Worm (Caenorhabditis elegans): ENCODE results near the gene ztf-22.

Gene ztf-22

ce11 chrII:13270776-13271175, 14.9 kb downstream of the ztf-22 start, which contains the start of gene Y48C3A.5:
Gene Y48C3A.5 (plus strand): TSS chrII:13271076.
- TF ChIP-seq snpc-4 (tag; optimal IDR thresholded peaks at IDR 0.05) (no peak), alr-1 (tag; optimal IDR thresholded peaks at IDR 0.05) (no peak), nhr-10 (tag; optimal IDR thresholded peaks at IDR 0.05) (no peak), F13H6.1 (tag; optimal IDR thresholded peaks at IDR 0.05) (no peak), sma-3 (GFP tag; optimal IDR thresholded peaks at IDR 0.05) (no peak), ztf-4 (tag; optimal IDR thresholded peaks at IDR 0.05) (no peak), nhr-25 (tag; optimal IDR thresholded peaks at IDR 0.05) (no peak), Y55F3AM.14 (GFP tag; optimal IDR thresholded peaks at IDR 0.05) (no peak), egl-27 (tag; optimal IDR thresholded peaks at IDR 0.05) (no peak), lsy-2 (tag; optimal IDR thresholded peaks at IDR 0.05) (no peak), gmeb-1 (tag; optimal IDR thresholded peaks at IDR 0.05) (no peak), ceh-16 (tag; optimal IDR thresholded peaks at IDR 0.05) (no peak), nhr-6 (tag; optimal IDR thresholded peaks at IDR 0.05) (no peak), nhr-12 (tag; optimal IDR thresholded peaks at IDR 0.05) (no peak)

ce11 chrII:13267305-13267704, 18.3 kb downstream of the ztf-22 start:
- TF ChIP-seq lin-13 (GFP tag; optimal IDR thresholded peaks at IDR 0.05) (no peak), nhr-77 (tag; optimal IDR thresholded peaks at IDR 0.05) (no peak), fos-1 (tag; optimal IDR thresholded peaks at IDR 0.05) (no peak), sem-4 (tag; optimal IDR thresholded peaks at IDR 0.05) (no peak), unc-39 (tag; optimal IDR thresholded peaks at IDR 0.05) (no peak), alr-1 (tag; optimal IDR thresholded peaks at IDR 0.05) (no peak), Y55F3AM.14 (GFP tag; optimal IDR thresholded peaks at IDR 0.05) (no peak), lsy-2 (tag; optimal IDR thresholded peaks at IDR 0.05) (no peak), nhr-129 (tag; optimal IDR thresholded peaks at IDR 0.05) (no peak), dmd-4 (tag; optimal IDR thresholded peaks at IDR 0.05) (no peak), sma-9 (GFP tag; optimal IDR thresholded peaks at IDR 0.05) (no peak), sma-9 (tag; optimal IDR thresholded peaks at IDR 0.05) (no peak), ama-1 (optimal IDR thresholded peaks at IDR 0.05) (no peak), nhr-21 (tag; optimal IDR thresholded peaks at IDR 0.05) (no peak)

ce11 chrII:13260540-13260939, 25.1 kb downstream of the ztf-22 start:
- TF ChIP-seq nhr-21 (tag; optimal IDR thresholded peaks at IDR 0.05) (no peak), ceh-82 (tag; optimal IDR thresholded peaks at IDR 0.05) (no peak)

- TF ChIP-seq unc-55 (GFP tag; optimal IDR thresholded peaks at IDR 0.05): no peak
- TF ChIP-seq C34F6.9 (tag; optimal IDR thresholded peaks at IDR 0.05): no peak
Observed at ce11 chrII:13255291-13255690, 30.3 kb downstream of the ztf-22 start.

ce11 chrII:13248886-13249285, 36.7 kb downstream of the ztf-22 start, which contains the start of gene F15D4.6:
Gene F15D4.6 (plus strand): TSS chrII:13249186.
- no peak for TF ChIP-seq lin-39 (tag; optimal IDR thresholded peaks at IDR 0.05)
- no peak for TF ChIP-seq gmeb-1 (tag; optimal IDR thresholded peaks at IDR 0.05)
- no peak for TF ChIP-seq ZK546.5 (tag; optimal IDR thresholded peaks at IDR 0.05)
- TF ChIP-seq lin-11 (tag; optimal IDR thresholded peaks at IDR 0.05): no peak
- TF ChIP-seq nhr-11 (tag; optimal IDR thresholded peaks at IDR 0.05): no peak
- TF ChIP-seq crh-2 (tag; optimal IDR thresholded peaks at IDR 0.05): no peak
- no peak for TF ChIP-seq skn-1 (tag; optimal IDR thresholded peaks at IDR 0.05)
- no peak for TF ChIP-seq alr-1 (tag; optimal IDR thresholded peaks at IDR 0.05)
- no peak for TF ChIP-seq nhr-129 (tag; optimal IDR thresholded peaks at IDR 0.05)
- no peak for TF ChIP-seq lin-13 (GFP tag; optimal IDR thresholded peaks at IDR 0.05)
- no peak for TF ChIP-seq nhr-237 (tag; optimal IDR thresholded peaks at IDR 0.05)
- TF ChIP-seq unc-62 (GFP tag; optimal IDR thresholded peaks at IDR 0.05): no peak
- no peak for TF ChIP-seq unc-39 (tag; optimal IDR thresholded peaks at IDR 0.05)
- no peak for TF ChIP-seq Y55F3AM.14 (GFP tag; optimal IDR thresholded peaks at IDR 0.05)
- TF ChIP-seq mab-5 (tag; optimal IDR thresholded peaks at IDR 0.05): no peak
- no peak for TF ChIP-seq aly-2 (tag; optimal IDR thresholded peaks at IDR 0.05)
- TF ChIP-seq elt-3 (tag; optimal IDR thresholded peaks at IDR 0.05): no peak
- no peak for TF ChIP-seq mbf-1 (tag; optimal IDR thresholded peaks at IDR 0.05)
- no peak for TF ChIP-seq F13H6.1 (tag; optimal IDR thresholded peaks at IDR 0.05)
- no peak for TF ChIP-seq unc-55 (GFP tag; optimal IDR thresholded peaks at IDR 0.05)

All from whole organism, L2 larva.